Fruit fly (Drosophila melanogaster) whole organism, embryonic: ENCODE data around the gene TTLL1A.

Experiments
- ATbp ChIP-seq: fragments of 200-800 bp; sonication (Bioruptor generic); optimal IDR thresholded peaks from 2 replicates; lab custom pipeline; 2017; ENCODE audit warnings: missing biosample characterization, mild to moderate bottlenecking, missing genetic modification characterization, missing genetic modification reagents
- BtbVII ChIP-seq: fragments of 200-800 bp; sonication (Bioruptor generic); optimal IDR thresholded peaks from 3 replicates; lab custom pipeline; 2017; ENCODE audit warnings: missing biosample characterization, mild to moderate bottlenecking, missing genetic modification characterization
- CG11093 ChIP-seq: fragments of 200-800 bp; sonication (Bioruptor generic); IDR thresholded peaks from 3 replicates; pipeline ENCODE4 v1.3.6; 2022; ENCODE audit warnings: missing biosample characterization, missing genetic modification characterization
- CG12659 ChIP-seq: fragments of 200-800 bp; sonication (Bioruptor generic); optimal IDR thresholded peaks from 3 replicates; lab custom pipeline; 2017; ENCODE audit warnings: mild to moderate bottlenecking, missing biosample characterization, missing genetic modification reagents, missing genetic modification characterization
- CG13894 ChIP-seq: fragments of 200-800 bp; sonication (Bioruptor generic); optimal IDR thresholded peaks from 3 replicates; lab custom pipeline; 2018; ENCODE audit warnings: missing biosample characterization, mild to moderate bottlenecking, missing genetic modification characterization, moderate library complexity
- CG15269 ChIP-seq: fragments of 200-800 bp; sonication (Bioruptor generic); optimal IDR thresholded peaks from 2 replicates; lab custom pipeline; 2018; ENCODE audit warnings: missing biosample characterization, mild to moderate bottlenecking, missing genetic modification characterization, moderate library complexity
- CG15514 ChIP-seq: fragments of 200-800 bp; sonication (Bioruptor generic); optimal IDR thresholded peaks from 3 replicates; lab custom pipeline; 2017; ENCODE audit warnings: missing biosample characterization, missing genetic modification characterization, mild to moderate bottlenecking, moderate library complexity, missing genetic modification reagents
- CG17328 ChIP-seq: fragments of 200-800 bp; sonication (Bioruptor generic); IDR thresholded peaks from 2 replicates; pipeline ENCODE4 v1.3.6; 2022; ENCODE audit warnings: missing biosample characterization, missing genetic modification characterization
- CG17361 ChIP-seq: fragments of 200-800 bp; sonication (Bioruptor generic); IDR thresholded peaks from 3 replicates; pipeline ENCODE4 v1.3.6; 2022; ENCODE audit warnings: missing biosample characterization, missing genetic modification characterization
- CG1832 ChIP-seq: fragments of 200-800 bp; sonication (Bioruptor generic); optimal IDR thresholded peaks from 2 replicates; lab custom pipeline; 2017; ENCODE audit warnings: missing biosample characterization, mild to moderate bottlenecking, missing genetic modification characterization, inconsistent platforms
- CG2120 ChIP-seq: fragments of 200-800 bp; sonication (Bioruptor generic); optimal IDR thresholded peaks from 3 replicates; lab custom pipeline; 2016; ENCODE audit warnings: missing biosample characterization, missing genetic modification characterization
- CG2199 ChIP-seq: fragments of 200-800 bp; sonication (Bioruptor generic); IDR thresholded peaks from 3 replicates; pipeline ENCODE4 v1.3.6; 2022; ENCODE audit warnings: missing biosample characterization, missing genetic modification characterization
- CG2678 ChIP-seq: fragments of 200-800 bp; sonication (Bioruptor generic); optimal IDR thresholded peaks from 3 replicates; lab custom pipeline; 2019; ENCODE audit warnings: missing biosample characterization, mild to moderate bottlenecking, missing genetic modification characterization, moderate library complexity
- CG30403 ChIP-seq: fragments of 200-800 bp; sonication (Bioruptor generic); optimal IDR thresholded peaks from 3 replicates; lab custom pipeline; 2016; ENCODE audit warnings: missing biosample characterization, missing genetic modification characterization
- CG30431 ChIP-seq: fragments of 200-800 bp; sonication (Bioruptor generic); optimal IDR thresholded peaks from 2 replicates; lab custom pipeline; 2017; ENCODE audit warnings: missing biosample characterization, missing genetic modification characterization
- CG31224 ChIP-seq: fragments of 200-800 bp; sonication (Bioruptor generic); IDR thresholded peaks from 2 replicates; pipeline ENCODE4 v1.3.6; 2022; ENCODE audit warnings: missing biosample characterization, missing genetic modification characterization
- CG32532 ChIP-seq: fragments of 200-800 bp; sonication (Bioruptor generic); IDR thresholded peaks from 2 replicates; pipeline ENCODE4 v1.3.6; 2022; ENCODE audit warnings: missing biosample characterization, missing genetic modification characterization
- CG42726 ChIP-seq: fragments of 200-800 bp; sonication (Bioruptor generic); IDR thresholded peaks from 2 replicates; pipeline ENCODE4 v1.3.6; 2022; ENCODE audit warnings: missing biosample characterization, missing genetic modification characterization; ENCODE audit not compliant: partially characterized antibody
- CG7556 ChIP-seq: fragments of 200-800 bp; sonication (Bioruptor generic); optimal IDR thresholded peaks from 2 replicates; lab custom pipeline; 2017; ENCODE audit warnings: missing biosample characterization, mild to moderate bottlenecking, missing genetic modification characterization
- CG8089 ChIP-seq: fragments of 200-800 bp; sonication (Bioruptor generic); optimal IDR thresholded peaks from 3 replicates; lab custom pipeline; 2016; ENCODE audit warnings: missing biosample characterization, missing genetic modification characterization
- CG8478 ChIP-seq: fragments of >200 bp; optimal IDR thresholded peaks from 2 replicates; lab custom pipeline; 2018
- CG9727 ChIP-seq: fragments of 200-800 bp; sonication (Bioruptor generic); optimal IDR thresholded peaks from 3 replicates; lab custom pipeline; 2017; ENCODE audit warnings: missing biosample characterization, mild to moderate bottlenecking, missing genetic modification characterization
- CG9932 ChIP-seq: fragments of 200-800 bp; sonication (Bioruptor generic); IDR thresholded peaks from 2 replicates; pipeline ENCODE4 v1.3.6; 2022; ENCODE audit warnings: missing biosample characterization, missing genetic modification characterization
- CoRest ChIP-seq: fragments of 200-800 bp; sonication (Bioruptor generic); optimal IDR thresholded peaks from 3 replicates; lab custom pipeline; 2018; ENCODE audit warnings: missing biosample characterization, mild to moderate bottlenecking, missing genetic modification characterization, moderate library complexity
- HLH3B ChIP-seq: fragments of 200-800 bp; sonication (Bioruptor generic); IDR thresholded peaks from 2 replicates; pipeline ENCODE4 v1.3.6; 2022; ENCODE audit warnings: missing biosample characterization, missing genetic modification characterization
- Lim3 ChIP-seq: fragments of 200-800 bp; sonication (Bioruptor generic); IDR thresholded peaks from 2 replicates; pipeline ENCODE4 v1.3.6; 2022; ENCODE audit warnings: missing biosample characterization, missing genetic modification characterization
- Med ChIP-seq: fragments of 200-800 bp; sonication (Bioruptor generic); peaks from one replicate; lab custom pipeline; 2016; ENCODE audit warnings: missing biosample characterization, missing genetic modification characterization, mild to moderate bottlenecking, inconsistent platforms, moderate library complexity
- NK7.1 ChIP-seq: fragments of 200-800 bp; sonication (Bioruptor generic); optimal IDR thresholded peaks from 3 replicates; lab custom pipeline; 2016; ENCODE audit warnings: missing biosample characterization, missing genetic modification characterization
- Poxn ChIP-seq: fragments of 200-800 bp; sonication (Bioruptor generic); IDR thresholded peaks from 2 replicates; pipeline ENCODE4 v1.3.6; 2022; ENCODE audit warnings: missing biosample characterization, missing genetic modification characterization
- Rfx ChIP-seq: fragments of 200-800 bp; sonication (Bioruptor generic); IDR thresholded peaks from 2 replicates; pipeline ENCODE4 v1.3.6; 2022; ENCODE audit warnings: missing biosample characterization, missing genetic modification characterization
- Ssrp ChIP-seq: fragments of 200-800 bp; sonication (Bioruptor generic); optimal IDR thresholded peaks from 2 replicates; lab custom pipeline; 2018; ENCODE audit warnings: missing biosample characterization, mild to moderate bottlenecking, missing genetic modification characterization, moderate library complexity
- abd-A ChIP-seq: fragments of 200-800 bp; sonication (Bioruptor generic); optimal IDR thresholded peaks from 3 replicates; lab custom pipeline; 2019; ENCODE audit warnings: missing biosample characterization, mild to moderate bottlenecking, missing genetic modification characterization, moderate library complexity
- bcd ChIP-seq: fragments of 200-800 bp; sonication (Bioruptor generic); optimal IDR thresholded peaks from 2 replicates; lab custom pipeline; 2017; ENCODE audit warnings: missing biosample characterization, mild to moderate bottlenecking, missing genetic modification characterization
- ci ChIP-seq: fragments of 200-800 bp; sonication (Bioruptor generic); IDR thresholded peaks from 3 replicates; pipeline ENCODE4 v1.3.6; 2022; ENCODE audit warnings: missing biosample characterization, missing genetic modification characterization
- croc ChIP-seq: fragments of 200-800 bp; sonication (Bioruptor generic); conservative IDR thresholded peaks from 3 replicates; pipeline ENCODE4 v1.3.6; 2022; ENCODE audit warnings: missing biosample characterization, missing genetic modification characterization
- crp ChIP-seq, 2 experiments: fragments of 200-800 bp; sonication (Bioruptor generic); optimal IDR thresholded peaks; 2 replicates in 1 of 2; 3 replicates in 1 of 2; lab custom pipeline; 2017; ENCODE audit warnings: missing biosample characterization in 2 of 2, missing genetic modification characterization in 2 of 2, mild to moderate bottlenecking in 1 of 2, moderate library complexity in 1 of 2
- gcm ChIP-seq: fragments of 200-800 bp; sonication (Bioruptor generic); optimal IDR thresholded peaks from 2 replicates; lab custom pipeline; 2019; ENCODE audit warnings: missing biosample characterization, mild to moderate bottlenecking, missing genetic modification characterization, moderate library complexity
- grau ChIP-seq: fragments of 200-800 bp; optimal IDR thresholded peaks from 3 replicates; lab custom pipeline; 2019; ENCODE audit warnings: missing biosample characterization, mild to moderate bottlenecking, missing genetic modification characterization, moderate library complexity
- gsb-n ChIP-seq: fragments of 200-800 bp; sonication (Bioruptor generic); optimal IDR thresholded peaks from 3 replicates; lab custom pipeline; 2018; ENCODE audit warnings: missing biosample characterization, mild to moderate bottlenecking, missing genetic modification characterization
- lilli ChIP-seq: fragments of 200-800 bp; sonication (Bioruptor generic); optimal IDR thresholded peaks from 3 replicates; lab custom pipeline; 2016; ENCODE audit warnings: missing biosample characterization, missing genetic modification characterization
- pita ChIP-seq: fragments of 200-800 bp; sonication (Bioruptor generic); optimal IDR thresholded peaks from 2 replicates; lab custom pipeline; 2017; ENCODE audit warnings: missing biosample characterization, mild to moderate bottlenecking, missing genetic modification characterization
- pnt ChIP-seq: fragments of 200-800 bp; sonication (Bioruptor generic); optimal IDR thresholded peaks from 3 replicates; lab custom pipeline; 2016; ENCODE audit warnings: missing biosample characterization, missing genetic modification characterization
- seq ChIP-seq: fragments of 200-800 bp; sonication (Bioruptor generic); IDR thresholded peaks from 2 replicates; pipeline ENCODE4 v1.3.6; 2022; ENCODE audit warnings: missing biosample characterization, missing genetic modification characterization
- ssp ChIP-seq: fragments of 200-800 bp; sonication (Bioruptor generic); IDR thresholded peaks from 2 replicates; pipeline ENCODE4 v1.3.6; 2022; ENCODE audit warnings: missing biosample characterization, missing genetic modification characterization
- tll ChIP-seq, 2 experiments: fragments of 200-800 bp in 1 of 2; fragments of >200 bp in 1 of 2; sonication (Bioruptor generic) in 1 of 2; optimal IDR thresholded peaks; 2 replicates each; lab custom pipeline; 2017 to 2019; ENCODE audit warnings: missing biosample characterization in 2 of 2, missing genetic modification characterization in 2 of 2, mild to moderate bottlenecking in 1 of 2, moderate library complexity in 1 of 2
- unc-4 ChIP-seq: fragments of 200-800 bp; sonication (Bioruptor generic); IDR thresholded peaks from 2 replicates; pipeline ENCODE4 v1.3.6; 2022; ENCODE audit warnings: missing biosample characterization, missing genetic modification characterization; ENCODE audit not compliant: partially characterized antibody
- unpg ChIP-seq: fragments of 200-800 bp; sonication (Bioruptor generic); optimal IDR thresholded peaks from 3 replicates; lab custom pipeline; 2018; ENCODE audit warnings: missing biosample characterization, mild to moderate bottlenecking, missing genetic modification characterization, moderate library complexity
- vvl ChIP-seq: fragments of 200-800 bp; sonication (Bioruptor generic); IDR thresholded peaks from 2 replicates; pipeline ENCODE4 v1.3.6; 2022; ENCODE audit warnings: missing biosample characterization, missing genetic modification characterization

The TTLL1A gene

dm6 chrX:17229475-17230169 lies 27.2 kb upstream of the TTLL1A start (continued):
- TF ChIP-seq CG8089 (GFP tag; lab: Kevin White, UChicago) = no peak
- TF ChIP-seq Ssrp (tag; lab: Kevin White, UChicago) = peak; percentile 52
- no peak for TF ChIP-seq ATbp (GFP tag; lab: Kevin White, UChicago)
- TF ChIP-seq bcd (GFP tag; lab: Kevin White, UChicago) = no peak
- no peak for TF ChIP-seq Poxn (GFP tag; lab: Robert Waterston, UW)
- TF ChIP-seq CG30431 (GFP tag; lab: Kevin White, UChicago) = no peak
- TF ChIP-seq BtbVII (GFP tag; lab: Kevin White, UChicago) = no peak
- TF ChIP-seq CG31224 (GFP tag; lab: Robert Waterston, UW) = no peak
- peak; percentile 74 for TF ChIP-seq abd-A (tag; lab: Kevin White, UChicago)
- no peak for TF ChIP-seq unc-4
- TF ChIP-seq unpg = peak; percentile 53
- TF ChIP-seq CG2120 (GFP tag; lab: Kevin White, UChicago) = peak; percentile 44
- TF ChIP-seq tll (GFP tag; optimal IDR thresholded peaks at IDR 0.05; lab: Kevin White, UChicago) = no peak
- no peak for TF ChIP-seq CG11093 (GFP tag; lab: Robert Waterston, UW)
- TF ChIP-seq CG9727 = no peak
- TF ChIP-seq ci (GFP tag; lab: Robert Waterston, UW) = 0 out of 3 replicates have a peak, but pooled peaks have one; percentile 52
- TF ChIP-seq crp (GFP tag; optimal IDR thresholded peaks at IDR 0.05; lab: Kevin White, UChicago) = no peak
- TF ChIP-seq pnt (GFP tag; lab: Kevin White, UChicago) = peak; percentile 35
- TF ChIP-seq CG2678 (tag; lab: Kevin White, UChicago) = no peak
- TF ChIP-seq NK7.1 (GFP tag; lab: Kevin White, UChicago) = no peak
- TF ChIP-seq CG15514 = no peak
- no peak for TF ChIP-seq HLH3B (GFP tag; lab: Robert Waterston, UW)
- peak; percentile 50 for TF ChIP-seq CoRest (tag; lab: Kevin White, UChicago)
- TF ChIP-seq lilli = peak; percentile 42
- TF ChIP-seq CG8478 (lab: Kevin White, UChicago) = no peak
- TF ChIP-seq ssp = no peak
- 0 out of 2 replicates have a peak, but pooled peaks have one; percentile 33 for TF ChIP-seq CG17328 (GFP tag; lab: Robert Waterston, UW)
- TF ChIP-seq gcm (GFP tag; lab: Kevin White, UChicago) = no peak
- TF ChIP-seq pita (GFP tag; lab: Kevin White, UChicago) = peak; percentile 16

- peak; percentile 87 for TF ChIP-seq CG2199 (GFP tag; lab: Robert Waterston, UW)
- peak; percentile 88 for TF ChIP-seq CG13894 (tag; lab: Kevin White, UChicago)
- no peak for TF ChIP-seq CG12659 (GFP tag; lab: Kevin White, UChicago)
- TF ChIP-seq croc = no peak
- TF ChIP-seq vvl (GFP tag; lab: Robert Waterston, UW) = 0 out of 2 replicates have a peak, but pooled peaks have one; percentile 35
- TF ChIP-seq, all 482 proteins: peak for 3
Observed at dm6 chrX:17227462-17227861, 25.1 kb upstream of the TTLL1A start.

- 0 out of 3 replicates have a peak, but pooled peaks have one; percentile 12 for TF ChIP-seq CG17361 (GFP tag; lab: Robert Waterston, UW)
- peak; percentile 47 for TF ChIP-seq grau (tag; lab: Kevin White, UChicago)
- TF ChIP-seq Lim3 (GFP tag; lab: Robert Waterston, UW) = no peak
- no peak for TF ChIP-seq CG1832 (GFP tag; lab: Kevin White, UChicago)
- TF ChIP-seq CG15269 (tag; lab: Kevin White, UChicago) = peak; percentile 52
- no peak for TF ChIP-seq CG7556 (GFP tag; lab: Kevin White, UChicago)
- TF ChIP-seq Rfx (GFP tag; lab: Robert Waterston, UW) = peak; percentile 50
- TF ChIP-seq unpg = peak; percentile 10
- no peak for TF ChIP-seq tll (GFP tag; optimal IDR thresholded peaks at IDR 0.05; lab: Kevin White, UChicago)
- peak; percentile 77 for TF ChIP-seq Med (GFP tag; lab: Kevin White, UChicago)
- peak; percentile 41; the same call in 1 of the 2 replicates for TF ChIP-seq seq
- peak; percentile 39 for TF ChIP-seq CG30403 (GFP tag; lab: Kevin White, UChicago)
- no peak for TF ChIP-seq gsb-n
- peak; percentile 45; the same call in 1 of the 2 replicates for TF ChIP-seq CG32532 (GFP tag; lab: Robert Waterston, UW)
- peak; percentile 43; the same call in 1 of the 2 replicates for TF ChIP-seq CG9932 (GFP tag; lab: Robert Waterston, UW)
- no peak for TF ChIP-seq CG42726 (GFP tag; lab: Robert Waterston, UW)
- peak; percentile 35 for TF ChIP-seq CG2678 (tag; lab: Kevin White, UChicago)
Observed at dm6 chrX:17226681-17227019, 24.3 kb upstream of the TTLL1A start, which contains the start of gene CG10598. TSS of gene CG10598 (minus strand) at chrX:17226867.
